Fruit fly (Drosophila melanogaster) S2 (cell line): ENCODE data around the gene CG18662.

Experiments
- CG8478 ChIP-seq: fragments of >200 bp; optimal IDR thresholded peaks from 2 replicates; lab custom pipeline; 2018
- CTCF ChIP-seq, 2 experiments: fragments of >200 bp; optimal IDR thresholded peaks; 2 replicates each; lab custom pipeline; 2018

DNA sequence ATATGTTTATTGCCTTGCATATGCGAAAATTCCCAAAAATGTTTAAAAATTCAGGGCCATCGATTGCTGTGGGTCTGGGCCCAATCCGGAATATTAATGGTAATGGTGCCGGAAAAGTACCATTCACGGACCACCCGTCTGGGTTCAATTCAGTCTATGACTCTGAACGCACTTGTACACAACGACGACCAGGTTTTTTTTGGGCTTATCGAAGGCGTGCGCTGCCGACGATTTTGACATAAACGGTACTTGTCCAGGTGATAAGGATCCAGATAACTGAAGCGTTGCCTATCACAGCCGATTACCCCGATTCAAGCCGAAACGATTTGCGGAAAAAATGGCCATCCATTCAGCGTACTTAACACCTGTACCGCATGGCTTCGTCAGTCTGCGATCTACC, 11.1 kb downstream of the CG18662 start, which contains the start of gene CG9555:
- TF ChIP-seq CG8478 (no peak), CTCF (optimal IDR thresholded peaks at IDR 0.05; lab: Kevin White, UChicago) (no peak)
